Worm (Caenorhabditis elegans) whole organism, early embryonic: ENCODE results near the gene B0491.6.

ENCODE experiments used
- B0310.2 ChIP-seq: sonication (generic microtip); optimal IDR thresholded peaks from 2 replicates; lab custom pipeline; 2016; ENCODE audit warnings: mild to moderate bottlenecking, missing genetic modification characterization, missing compliant biosample characterization
- F13C5.2 ChIP-seq: sonication (generic microtip); optimal IDR thresholded peaks from 2 replicates; lab custom pipeline; 2017; ENCODE audit warnings: mild to moderate bottlenecking, missing genetic modification characterization, inconsistent platforms, missing compliant biosample characterization
- aly-1 ChIP-seq: sonication (generic microtip); optimal IDR thresholded peaks from 2 replicates; lab custom pipeline; 2016; ENCODE audit warnings: missing genetic modification characterization, missing compliant biosample characterization
- ama-1 ChIP-seq: fragments of 150-350 bp; optimal IDR thresholded peaks from 2 replicates; lab custom pipeline; 2014
- ceh-13 ChIP-seq: fragments of 200-800 bp; sonication (Bioruptor generic); optimal IDR thresholded peaks from 2 replicates; lab custom pipeline; 2018; ENCODE audit warnings: mild to moderate bottlenecking, missing genetic modification characterization, missing compliant biosample characterization
- ceh-36 ChIP-seq: sonication (generic microtip); optimal IDR thresholded peaks from 2 replicates; lab custom pipeline; 2016; ENCODE audit warnings: missing genetic modification characterization, inconsistent platforms, missing compliant biosample characterization
- ets-7 ChIP-seq: sonication (generic microtip); optimal IDR thresholded peaks from 2 replicates; lab custom pipeline; 2016; ENCODE audit warnings: missing genotype, missing genetic modification characterization, missing compliant biosample characterization
- flt-1 ChIP-seq: fragments of 200-800 bp; sonication (Bioruptor generic); IDR thresholded peaks from 2 replicates; pipeline ENCODE4 v1.3.6; 2022; ENCODE audit warnings: missing genetic modification characterization, missing compliant biosample characterization
- hmbx-1 ChIP-seq: sonication (generic microtip); optimal IDR thresholded peaks from 2 replicates; lab custom pipeline; 2016; ENCODE audit warnings: mild to moderate bottlenecking, missing genetic modification characterization, missing compliant biosample characterization
- hmg-4 ChIP-seq: fragments of 200-800 bp; sonication (Bioruptor generic); optimal IDR thresholded peaks from 2 replicates; lab custom pipeline; 2018; ENCODE audit warnings: mild to moderate bottlenecking, missing genetic modification characterization, missing compliant biosample characterization
- hnd-1 ChIP-seq: sonication (generic microtip); optimal IDR thresholded peaks from 2 replicates; lab custom pipeline; 2016; ENCODE audit warnings: missing genetic modification characterization, missing compliant biosample characterization
- pes-1 ChIP-seq: fragments of 200-800 bp; sonication (Bioruptor generic); IDR thresholded peaks from 2 replicates; pipeline ENCODE4 v1.3.6; 2022; ENCODE audit warnings: missing genetic modification reagents, missing genetic modification characterization, missing compliant biosample characterization
- scrt-1 ChIP-seq: fragments of 200-800 bp; sonication (Bioruptor generic); IDR thresholded peaks from 2 replicates; pipeline ENCODE4 v1.3.6; 2022; ENCODE audit warnings: missing genetic modification characterization, missing compliant biosample characterization
- sea-1 ChIP-seq: fragments of 200-800 bp; sonication (Bioruptor generic); conservative IDR thresholded peaks from 2 replicates; pipeline ENCODE4 v1.3.6; 2022; ENCODE audit warnings: missing genetic modification characterization, missing compliant biosample characterization
- tbx-11 ChIP-seq: fragments of 200-800 bp; sonication (Bioruptor generic); IDR thresholded peaks from 2 replicates; pipeline ENCODE4 v1.3.6; 2022; ENCODE audit warnings: missing genetic modification characterization, missing compliant biosample characterization
- tbx-37 ChIP-seq: fragments of 200-800 bp; sonication (Bioruptor generic); conservative IDR thresholded peaks from 2 replicates; pipeline ENCODE4 v1.3.6; 2022; ENCODE audit warnings: missing genetic modification reagents, missing genetic modification characterization, missing compliant biosample characterization
- tra-4 ChIP-seq: sonication (generic microtip); optimal IDR thresholded peaks from 2 replicates; lab custom pipeline; 2017; ENCODE audit warnings: missing genetic modification characterization, missing compliant biosample characterization

The B0491.6 gene

ce11 chrII:11344554-11344953 is 3.6 kb downstream of the B0491.6 start:
- TF ChIP-seq ama-1 (no peak), F13C5.2 (tag; lab: Kevin White, UChicago) (no peak), scrt-1 (GFP tag; lab: Robert Waterston, UW) (no peak), sea-1 (no peak), flt-1 (GFP tag; lab: Robert Waterston, UW) (no peak), ceh-36 (tag; lab: Kevin White, UChicago) (no peak), hmbx-1 (tag; lab: Kevin White, UChicago) (no peak), tbx-37 (GFP tag; lab: Robert Waterston, UW) (no peak), hnd-1 (no peak), ets-7 (tag; lab: Kevin White, UChicago) (no peak), tbx-11 (GFP tag; lab: Robert Waterston, UW) (no peak), hmg-4 (GFP tag; lab: Kevin White, UChicago) (no peak), tra-4 (no peak), pes-1 (no peak), B0310.2 (tag; lab: Kevin White, UChicago) (no peak), ceh-13 (GFP tag; lab: Kevin White, UChicago) (no peak), aly-1 (tag; lab: Kevin White, UChicago) (no peak)

ce11 chrII:11343300-11343869 is 4.8 kb downstream of the B0491.6 start, which contains the start of gene lgc-20:
Gene lgc-20, minus strand, starts transcription at chrII:11343610.
- TF ChIP-seq hmbx-1 (tag; lab: Kevin White, UChicago) (no peak), ceh-36 (tag; lab: Kevin White, UChicago) (no peak), ama-1 (no peak), B0310.2 (tag; lab: Kevin White, UChicago) (no peak), pes-1 (no peak), sea-1 (no peak), hnd-1 (no peak), F13C5.2 (tag; lab: Kevin White, UChicago) (no peak), hmg-4 (GFP tag; lab: Kevin White, UChicago) (no peak), ets-7 (tag; lab: Kevin White, UChicago) (no peak), tra-4 (no peak), tbx-11 (GFP tag; lab: Robert Waterston, UW) (no peak), scrt-1 (GFP tag; lab: Robert Waterston, UW) (no peak), ceh-13 (GFP tag; lab: Kevin White, UChicago) (no peak), flt-1 (GFP tag; lab: Robert Waterston, UW) (no peak), tbx-37 (GFP tag; lab: Robert Waterston, UW) (no peak), aly-1 (tag; lab: Kevin White, UChicago) (no peak)

ce11 chrII:11339507-11339906 is 8.6 kb downstream of the B0491.6 start, which contains the start of gene rmd-3:
Gene rmd-3, minus strand, starts transcription at chrII:11339607.
- TF ChIP-seq F13C5.2 (tag; lab: Kevin White, UChicago), result no peak
- no peak for TF ChIP-seq ceh-36 (tag; lab: Kevin White, UChicago)
- no peak for TF ChIP-seq flt-1 (GFP tag; lab: Robert Waterston, UW)
- no peak for TF ChIP-seq pes-1

ce11 chrII:11337497-11338040 is 10.6 kb downstream of the B0491.6 start, which contains the start of gene sqt-1:
Gene sqt-1, minus strand, starts transcription at chrII:11337837.
- no peak for TF ChIP-seq F13C5.2 (tag; lab: Kevin White, UChicago)

ce11 chrII:11336640-11337241 is 11.4 kb downstream of the B0491.6 start:
- TF ChIP-seq pes-1 (no peak), aly-1 (tag; lab: Kevin White, UChicago) (no peak), F13C5.2 (tag; lab: Kevin White, UChicago) (no peak), hmg-4 (GFP tag; lab: Kevin White, UChicago) (no peak), tra-4 (no peak), sea-1 (no peak)

- TF ChIP-seq ceh-36 (tag; lab: Kevin White, UChicago), result no peak
- no peak for TF ChIP-seq pes-1
- no peak for TF ChIP-seq ets-7 (tag; lab: Kevin White, UChicago)
- no peak for TF ChIP-seq hmbx-1 (tag; lab: Kevin White, UChicago)
- no peak for TF ChIP-seq flt-1 (GFP tag; lab: Robert Waterston, UW)
Observed at ce11 chrII:11336163-11336562, 12.0 kb downstream of the B0491.6 start.

- no peak for TF ChIP-seq B0310.2 (tag; lab: Kevin White, UChicago)
- no peak for TF ChIP-seq hmbx-1 (tag; lab: Kevin White, UChicago)
- no peak for TF ChIP-seq hnd-1
- no peak for TF ChIP-seq F13C5.2 (tag; lab: Kevin White, UChicago)
- TF ChIP-seq tbx-37 (GFP tag; lab: Robert Waterston, UW), result no peak
- TF ChIP-seq ama-1, result no peak
- TF ChIP-seq hmg-4 (GFP tag; lab: Kevin White, UChicago), result no peak
- TF ChIP-seq scrt-1 (GFP tag; lab: Robert Waterston, UW), result no peak
- TF ChIP-seq ets-7 (tag; lab: Kevin White, UChicago), result no peak
Observed at ce11 chrII:11335670-11336069, 12.5 kb downstream of the B0491.6 start.
